Comparison of ENCODE assay signal across 2 fruit fly cellular contexts in genomic region chrX:12896393-12896792, dm6.
TF ChIP-seq lines count a peak whose summit lies in the region.

No protein-coding gene starts in this region.

TF ChIP-seq in whole organism, embryonic, 481 proteins besides CTCF, POLR2A, EP300 and RAD21 (continued from another document):
- no peak for TF ChIP-seq CG30431 (GFP tag; optimal IDR thresholded peaks at IDR 0.05; lab: Kevin White, UChicago)
- TF ChIP-seq dati (GFP tag; IDR thresholded peaks at IDR 0.05; lab: Robert Waterston, UW) = no peak
- no peak for TF ChIP-seq CG3838 (GFP tag; optimal IDR thresholded peaks at IDR 0.05; lab: Kevin White, UChicago)
- no peak for TF ChIP-seq CG1602 (GFP tag; optimal IDR thresholded peaks at IDR 0.05; lab: Kevin White, UChicago)
- no peak for TF ChIP-seq sima (GFP tag; optimal IDR thresholded peaks at IDR 0.05; lab: Kevin White, UChicago)
- TF ChIP-seq sens (GFP tag; lab: Kevin White, UChicago) = peak; percentile 16
- peak; percentile 48 for TF ChIP-seq Med (GFP tag; lab: Kevin White, UChicago)
- no peak for TF ChIP-seq Sox100B (GFP tag; optimal IDR thresholded peaks at IDR 0.05; lab: Kevin White, UChicago)
- no peak for TF ChIP-seq ham (GFP tag; IDR thresholded peaks at IDR 0.05; lab: Robert Waterston, UW)
- no peak for TF ChIP-seq PHDP (tag; optimal IDR thresholded peaks at IDR 0.05; lab: Kevin White, UChicago)
- TF ChIP-seq CG16815 (GFP tag; optimal IDR thresholded peaks at IDR 0.05; lab: Kevin White, UChicago) = no peak
- no peak for TF ChIP-seq oc (tag; optimal IDR thresholded peaks at IDR 0.05; lab: Kevin White, UChicago)
- peak; percentile 20 for TF ChIP-seq CG1603 (tag; optimal IDR thresholded peaks at IDR 0.05; lab: Kevin White, UChicago)
- peak; percentile 20 for TF ChIP-seq stwl (tag; optimal IDR thresholded peaks at IDR 0.05; lab: Kevin White, UChicago)
- no peak for TF ChIP-seq fru (optimal IDR thresholded peaks at IDR 0.05; lab: Kevin White, UChicago)
- peak in 1 of 2 experiments; percentile 53 for TF ChIP-seq Pdp1 (GFP tag; optimal IDR thresholded peaks at IDR 0.05; lab: Kevin White, UChicago)
- no peak for TF ChIP-seq CG8290 (GFP tag; optimal IDR thresholded peaks at IDR 0.05; lab: Kevin White, UChicago)
- peak in 1 of 2 experiments; percentile 26 for TF ChIP-seq CG8290 (tag; optimal IDR thresholded peaks at IDR 0.05; lab: Kevin White, UChicago)
- no peak for TF ChIP-seq CG7963 (GFP tag; IDR thresholded peaks at IDR 0.05; lab: Robert Waterston, UW; ENCODE audit: partially characterized antibody)
- no peak for TF ChIP-seq CG10321 (GFP tag; IDR thresholded peaks at IDR 0.05; lab: Robert Waterston, UW)
- TF ChIP-seq esg (GFP tag; conservative IDR thresholded peaks at IDR 0.05; lab: Robert Waterston, UW) = no peak
- 0 out of 3 replicates have a peak, but pooled peaks have one; percentile 11 for TF ChIP-seq ken (GFP tag; IDR thresholded peaks at IDR 0.05; lab: Robert Waterston, UW)
- TF ChIP-seq CG2116 (GFP tag; optimal IDR thresholded peaks at IDR 0.05; lab: Kevin White, UChicago) = no peak
- no peak for TF ChIP-seq CG12236 (GFP tag; optimal IDR thresholded peaks at IDR 0.05; lab: Kevin White, UChicago)
- TF ChIP-seq CG2199 (GFP tag; IDR thresholded peaks at IDR 0.05; lab: Robert Waterston, UW) = 0 out of 3 replicates have a peak, but pooled peaks have one; percentile 35
- TF ChIP-seq vnd (GFP tag; IDR thresholded peaks at IDR 0.05; lab: Robert Waterston, UW; ENCODE audit: partially characterized antibody) = no peak
- no peak for TF ChIP-seq HLH54F (GFP tag; optimal IDR thresholded peaks at IDR 0.05; lab: Kevin White, UChicago)
- TF ChIP-seq da (GFP tag; optimal IDR thresholded peaks at IDR 0.05; lab: Kevin White, UChicago) = no peak
- TF ChIP-seq cas (GFP tag; IDR thresholded peaks at IDR 0.05; lab: Robert Waterston, UW) = 0 out of 2 replicates have a peak, but pooled peaks have one; percentile 15
- TF ChIP-seq Mad (GFP tag; optimal IDR thresholded peaks at IDR 0.05; lab: Kevin White, UChicago) = no peak
- TF ChIP-seq CG12391 (tag; optimal IDR thresholded peaks at IDR 0.05; lab: Kevin White, UChicago) = no peak
- peak; percentile 3 for TF ChIP-seq CG12769 (tag; optimal IDR thresholded peaks at IDR 0.05; lab: Kevin White, UChicago)
- TF ChIP-seq CG4424 (GFP tag; optimal IDR thresholded peaks at IDR 0.05; lab: Kevin White, UChicago) = no peak
- no peak for TF ChIP-seq Dp (GFP tag; optimal IDR thresholded peaks at IDR 0.05; lab: Kevin White, UChicago)
- no peak for TF ChIP-seq Rfx (GFP tag; IDR thresholded peaks at IDR 0.05; lab: Robert Waterston, UW)
- no peak for TF ChIP-seq CG4360 (GFP tag; IDR thresholded peaks at IDR 0.05; lab: Robert Waterston, UW)
- TF ChIP-seq zen (tag; optimal IDR thresholded peaks at IDR 0.05; lab: Kevin White, UChicago) = no peak

TF ChIP-seq in whole organism, prepupa, 60 proteins besides CTCF, POLR2A, EP300 and RAD21 (continued from another document):
- TF ChIP-seq achi (GFP tag; optimal IDR thresholded peaks at IDR 0.05; lab: Kevin White, UChicago) (peak; percentile 42), cyc (GFP tag; optimal IDR thresholded peaks at IDR 0.05; lab: Kevin White, UChicago) (no peak), pdm3 (GFP tag; optimal IDR thresholded peaks at IDR 0.05; lab: Kevin White, UChicago) (peak; percentile 36), Lpt (GFP tag; optimal IDR thresholded peaks at IDR 0.05; lab: Kevin White, UChicago) (no peak), Blimp-1 (GFP tag; optimal IDR thresholded peaks at IDR 0.05; lab: Kevin White, UChicago) (peak; percentile 24), net (GFP tag; optimal IDR thresholded peaks at IDR 0.05; lab: Kevin White, UChicago) (no peak), Ets21C (GFP tag; optimal IDR thresholded peaks at IDR 0.05; lab: Kevin White, UChicago) (no peak), OdsH (GFP tag; optimal IDR thresholded peaks at IDR 0.05; lab: Kevin White, UChicago) (peak; percentile 14), CG11902 (GFP tag; optimal IDR thresholded peaks at IDR 0.05; lab: Kevin White, UChicago) (no peak), Sox102F (GFP tag; optimal IDR thresholded peaks at IDR 0.05; lab: Kevin White, UChicago) (no peak), CG10631 (GFP tag; optimal IDR thresholded peaks at IDR 0.05; lab: Kevin White, UChicago) (no peak), Hr38 (GFP tag; optimal IDR thresholded peaks at IDR 0.05; lab: Kevin White, UChicago) (no peak), esn (GFP tag; optimal IDR thresholded peaks at IDR 0.05; lab: Kevin White, UChicago) (peak; percentile 23), Met (GFP tag; optimal IDR thresholded peaks at IDR 0.05; lab: Kevin White, UChicago) (peak; percentile 36), Sox14 (GFP tag; optimal IDR thresholded peaks at IDR 0.05; lab: Kevin White, UChicago) (peak; percentile 28), Gug (GFP tag; IDR thresholded peaks at IDR 0.05; lab: Robert Waterston, UW) (peak; percentile 31), CG32006 (GFP tag; optimal IDR thresholded peaks at IDR 0.05; lab: Kevin White, UChicago) (peak; percentile 56), Hr4 (GFP tag; optimal IDR thresholded peaks at IDR 0.05; lab: Kevin White, UChicago) (no peak), fkh (GFP tag; optimal IDR thresholded peaks at IDR 0.05; lab: Kevin White, UChicago) (no peak), CG11294 (GFP tag; IDR thresholded peaks at IDR 0.05; lab: Robert Waterston, UW) (no peak), CG3032 (tag; optimal IDR thresholded peaks at IDR 0.05; lab: Kevin White, UChicago) (peak; percentile 36), salr (GFP tag; optimal IDR thresholded peaks at IDR 0.05; lab: Kevin White, UChicago) (no peak), CG4318 (GFP tag; optimal IDR thresholded peaks at IDR 0.05; lab: Kevin White, UChicago) (no peak), acj6 (GFP tag; optimal IDR thresholded peaks at IDR 0.05; lab: Kevin White, UChicago) (no peak), CG11762 (GFP tag; optimal IDR thresholded peaks at IDR 0.05; lab: Kevin White, UChicago; ENCODE audit: insufficient read depth) (no peak), svp (GFP tag; lab: Kevin White, UChicago) (peak; percentile 91), vri (GFP tag; optimal IDR thresholded peaks at IDR 0.05; lab: Kevin White, UChicago) (no peak), CG15336 (GFP tag; IDR thresholded peaks at IDR 0.05; lab: Robert Waterston, UW) (peak; percentile 23; the same call in 1 of the 2 replicates), spab (GFP tag; optimal IDR thresholded peaks at IDR 0.05; lab: Kevin White, UChicago) (no peak), lz (GFP tag; optimal IDR thresholded peaks at IDR 0.05; lab: Kevin White, UChicago) (no peak), CG7368 (GFP tag; optimal IDR thresholded peaks at IDR 0.05; lab: Kevin White, UChicago) (no peak), Smox (GFP tag; optimal IDR thresholded peaks at IDR 0.05; lab: Kevin White, UChicago) (no peak), CG6276 (GFP tag; optimal IDR thresholded peaks at IDR 0.05; lab: Kevin White, UChicago) (no peak), CG34406 (GFP tag; optimal IDR thresholded peaks at IDR 0.05; lab: Kevin White, UChicago) (peak; percentile 3), CG16779 (tag; optimal IDR thresholded peaks at IDR 0.05; lab: Kevin White, UChicago) (no peak), Hr39 (GFP tag; optimal IDR thresholded peaks at IDR 0.05; lab: Kevin White, UChicago) (peak; percentile 23)
